Worm (Caenorhabditis elegans) whole organism, young adult: Measurements from ENCODE around the gene cutl-24.

Experiments
- B0261.1 ChIP-seq: sonication (generic microtip); optimal IDR thresholded peaks from 2 replicates; lab custom pipeline; 2016; ENCODE audit warnings: mild to moderate bottlenecking, missing genetic modification characterization, moderate library complexity, missing compliant biosample characterization
- D2030.7 ChIP-seq: fragments of 200-800 bp; sonication (Bioruptor generic); IDR thresholded peaks from 2 replicates; pipeline ENCODE4 v1.3.6; 2022; ENCODE audit warnings: missing genetic modification reagents, missing genetic modification characterization, missing compliant biosample characterization
- F22D6.2 ChIP-seq: sonication (generic microtip); optimal IDR thresholded peaks from 2 replicates; lab custom pipeline; 2016; ENCODE audit warnings: mild to moderate bottlenecking, missing genetic modification characterization, missing compliant biosample characterization
- F33H1.4 ChIP-seq: fragments of 200-800 bp; sonication (Bioruptor generic); IDR thresholded peaks from 2 replicates; pipeline ENCODE4 v1.3.6; 2022; ENCODE audit warnings: missing genetic modification reagents, missing genetic modification characterization, missing compliant biosample characterization
- F39B2.1 ChIP-seq: fragments of 200-800 bp; sonication (Bioruptor generic); IDR thresholded peaks from 2 replicates; pipeline ENCODE4 v1.3.6; 2022; ENCODE audit warnings: missing genetic modification reagents, missing genetic modification characterization, missing compliant biosample characterization
- F57A8.1 ChIP-seq: fragments of 200-800 bp; sonication (Bioruptor generic); optimal IDR thresholded peaks from 2 replicates; lab custom pipeline; 2018; ENCODE audit warnings: mild to moderate bottlenecking, missing genetic modification characterization, moderate library complexity, missing compliant biosample characterization
- Y53F4B.3 ChIP-seq: fragments of 200-800 bp; sonication (Bioruptor generic); IDR thresholded peaks from 2 replicates; pipeline ENCODE4 v1.3.6; 2022; ENCODE audit warnings: missing genetic modification reagents, missing genetic modification characterization, missing compliant biosample characterization
- Y53G8AR.9 ChIP-seq: fragments of 200-800 bp; sonication (Bioruptor generic); conservative IDR thresholded peaks from 2 replicates; pipeline ENCODE4 v1.3.6; 2022; ENCODE audit warnings: missing genetic modification reagents, missing genetic modification characterization, missing compliant biosample characterization
- Y67H2A.10 ChIP-seq: fragments of 200-800 bp; sonication (Bioruptor generic); conservative IDR thresholded peaks from 2 replicates; pipeline ENCODE4 v1.3.6; 2022; ENCODE audit warnings: missing genetic modification reagents, missing genetic modification characterization, missing compliant biosample characterization
- akir-1 ChIP-seq: fragments of 200-800 bp; sonication (Bioruptor generic); optimal IDR thresholded peaks from 2 replicates; lab custom pipeline; 2018; ENCODE audit warnings: mild to moderate bottlenecking, missing genetic modification characterization, moderate library complexity, missing compliant biosample characterization
- aptf-3 ChIP-seq: fragments of 200-800 bp; sonication (Bioruptor generic); IDR thresholded peaks from 2 replicates; pipeline ENCODE4 v1.3.6; 2022; ENCODE audit warnings: missing genetic modification characterization, missing compliant biosample characterization
- atf-7 ChIP-seq: sonication (generic microtip); optimal IDR thresholded peaks from 2 replicates; lab custom pipeline; 2017; ENCODE audit warnings: mild to moderate bottlenecking, missing genetic modification characterization, missing compliant biosample characterization
- attf-5 ChIP-seq: fragments of 200-800 bp; sonication (Bioruptor generic); optimal IDR thresholded peaks from 2 replicates; lab custom pipeline; 2018; ENCODE audit warnings: mild to moderate bottlenecking, missing genetic modification characterization, missing compliant biosample characterization
- ccch-3 ChIP-seq: fragments of 200-800 bp; sonication (Bioruptor generic); optimal IDR thresholded peaks from 2 replicates; lab custom pipeline; 2018; ENCODE audit warnings: mild to moderate bottlenecking, missing genetic modification characterization, missing compliant biosample characterization
- ceh-100 ChIP-seq: fragments of 200-800 bp; sonication (Bioruptor generic); IDR thresholded peaks from 2 replicates; pipeline ENCODE4 v1.3.6; 2022; ENCODE audit warnings: missing genetic modification reagents, missing genetic modification characterization, missing compliant biosample characterization
- dox-1 ChIP-seq: fragments of 200-800 bp; sonication (Bioruptor generic); IDR thresholded peaks from 2 replicates; pipeline ENCODE4 v1.3.6; 2022; ENCODE audit warnings: missing genetic modification reagents, missing genetic modification characterization, missing compliant biosample characterization
- egl-18 ChIP-seq: fragments of 200-800 bp; sonication (Bioruptor generic); IDR thresholded peaks from 2 replicates; pipeline ENCODE4 v1.3.6; 2022; ENCODE audit warnings: missing genetic modification reagents, missing genetic modification characterization, missing compliant biosample characterization
- egl-44 ChIP-seq: fragments of 200-800 bp; sonication (Bioruptor generic); IDR thresholded peaks from 2 replicates; pipeline ENCODE4 v1.3.6; 2022; ENCODE audit warnings: missing genetic modification reagents, missing genetic modification characterization, missing compliant biosample characterization
- hlh-12 ChIP-seq: sonication (generic microtip); optimal IDR thresholded peaks from 2 replicates; lab custom pipeline; 2016; ENCODE audit warnings: missing genetic modification characterization, missing compliant biosample characterization
- hlh-26 ChIP-seq: fragments of 200-800 bp; sonication (Bioruptor generic); conservative IDR thresholded peaks from 2 replicates; pipeline ENCODE4 v1.3.6; 2022; ENCODE audit warnings: missing genetic modification reagents, missing genetic modification characterization, missing compliant biosample characterization
- lin-54 ChIP-seq: fragments of 200-800 bp; sonication (Bioruptor generic); optimal IDR thresholded peaks from 2 replicates; lab custom pipeline; 2018; ENCODE audit warnings: mild to moderate bottlenecking, missing genetic modification characterization, missing compliant biosample characterization
- mcd-1 ChIP-seq: fragments of 200-800 bp; sonication (Bioruptor generic); IDR thresholded peaks from 2 replicates; pipeline ENCODE4 v1.3.6; 2022; ENCODE audit warnings: missing genetic modification reagents, missing genetic modification characterization, missing compliant biosample characterization
- mes-4 ChIP-seq: sonication (generic microtip); optimal IDR thresholded peaks from 2 replicates; lab custom pipeline; 2016; ENCODE audit warnings: missing genotype, missing genetic modification characterization, missing compliant biosample characterization
- nfya-2 ChIP-seq: fragments of 200-800 bp; sonication (Bioruptor generic); IDR thresholded peaks from 2 replicates; pipeline ENCODE4 v1.3.6; 2022; ENCODE audit warnings: missing genetic modification reagents, missing genetic modification characterization, missing compliant biosample characterization
- nhr-90 ChIP-seq: sonication (generic microtip); optimal IDR thresholded peaks from 2 replicates; lab custom pipeline; 2016; ENCODE audit warnings: missing genotype, mild to moderate bottlenecking, missing genetic modification characterization, missing compliant biosample characterization
- pha-4 ChIP-seq: fragments of 150-350 bp; sonication (generic microtip); optimal IDR thresholded peaks from 2 replicates; lab custom pipeline; 2014; ENCODE audit warnings: missing biosample characterization, missing genetic modification reagents, missing genetic modification characterization
- sea-2 ChIP-seq: fragments of 200-800 bp; sonication (Bioruptor generic); IDR thresholded peaks from 2 replicates; pipeline ENCODE4 v1.3.6; 2022; ENCODE audit warnings: missing genetic modification characterization, missing compliant biosample characterization
- snpc-1.1 ChIP-seq: sonication (generic microtip); optimal IDR thresholded peaks from 2 replicates; lab custom pipeline; 2017; ENCODE audit warnings: missing genetic modification characterization, mild to moderate bottlenecking, missing compliant biosample characterization, antibody characterized with exemption, moderate library complexity, missing genotype, missing genetic modification reagents; ENCODE audit not compliant: insufficient read depth
- snpc-4 ChIP-seq, 5 experiments: fragments of 150-350 bp in 1 of 5; sonication (generic microtip) in 4 of 5; optimal IDR thresholded peaks; 2 replicates each; lab custom pipeline; 2014 to 2018; ENCODE audit warnings: missing genetic modification characterization in 5 of 5, missing biosample characterization in 3 of 5, antibody characterized with exemption in 2 of 5, mild to moderate bottlenecking in 2 of 5, missing compliant biosample characterization in 2 of 5, missing genotype in 2 of 5, moderate library complexity in 2 of 5, missing genetic modification reagents in 1 of 5
- somi-1 ChIP-seq: fragments of 200-800 bp; sonication (Bioruptor generic); optimal IDR thresholded peaks from 2 replicates; lab custom pipeline; 2018; ENCODE audit warnings: mild to moderate bottlenecking, missing genetic modification characterization, missing compliant biosample characterization
- zim-3 ChIP-seq: sonication (generic microtip); optimal IDR thresholded peaks from 2 replicates; lab custom pipeline; 2017; ENCODE audit warnings: mild to moderate bottlenecking, missing genetic modification characterization, moderate library complexity, missing compliant biosample characterization
- ztf-28 ChIP-seq: fragments of 200-800 bp; sonication (Bioruptor generic); IDR thresholded peaks from 2 replicates; pipeline ENCODE4 v1.3.6; 2022; ENCODE audit warnings: missing genetic modification reagents, missing genetic modification characterization, missing compliant biosample characterization
- ztf-3 ChIP-seq: fragments of 200-800 bp; sonication (Bioruptor generic); optimal IDR thresholded peaks from 2 replicates; lab custom pipeline; 2018; ENCODE audit warnings: mild to moderate bottlenecking, missing genetic modification characterization, missing compliant biosample characterization

Gene cutl-24

ce11 chrIV:210591-210990 is 45.7 kb downstream of the cutl-24 start (continued):
- TF ChIP-seq F39B2.1 (GFP tag; lab: Robert Waterston, UW) (no peak), sea-2 (GFP tag; lab: Robert Waterston, UW) (no peak), F57A8.1 (GFP tag; lab: Kevin White, UChicago) (no peak), pha-4 (tag; lab: Kevin White, UChicago) (no peak), Y67H2A.10 (GFP tag; lab: Robert Waterston, UW) (no peak), hlh-26 (GFP tag; lab: Robert Waterston, UW) (no peak), egl-44 (GFP tag; lab: Robert Waterston, UW) (no peak), B0261.1 (tag; lab: Kevin White, UChicago) (no peak), F22D6.2 (tag; lab: Kevin White, UChicago) (no peak), lin-54 (peak; percentile 7), snpc-4 (GFP tag; optimal IDR thresholded peaks at IDR 0.05; lab: Kevin White, UChicago) (no peak), snpc-4 (tag; optimal IDR thresholded peaks at IDR 0.05; lab: Kevin White, UChicago) (no peak), atf-7 (peak; percentile 20), snpc-1.1 (tag; lab: Kevin White, UChicago) (no peak)

ce11 chrIV:215723-216122 is 50.8 kb downstream of the cutl-24 start:
- TF ChIP-seq dox-1 (GFP tag; lab: Robert Waterston, UW) (peak; percentile 79), zim-3 (tag; lab: Kevin White, UChicago) (peak; percentile 99), mcd-1 (0 out of 2 replicates have a peak, but pooled peaks have one; percentile 18), D2030.7 (GFP tag; lab: Robert Waterston, UW) (peak; percentile 44)

ce11 chrIV:218252-218651 is 53.4 kb downstream of the cutl-24 start, which contains the start of gene prdx-6:
prdx-6 (plus strand) TSS chrIV:218552.
- TF ChIP-seq aptf-3 (GFP tag; lab: Robert Waterston, UW) (no peak), hlh-26 (GFP tag; lab: Robert Waterston, UW) (no peak), Y53G8AR.9 (GFP tag; lab: Robert Waterston, UW) (no peak), ccch-3 (GFP tag; lab: Kevin White, UChicago) (no peak), ztf-28 (GFP tag; lab: Robert Waterston, UW) (no peak), hlh-12 (no peak), somi-1 (no peak), pha-4 (tag; lab: Kevin White, UChicago) (no peak), egl-18 (GFP tag; lab: Robert Waterston, UW) (no peak), mcd-1 (no peak), F57A8.1 (GFP tag; lab: Kevin White, UChicago) (no peak), F33H1.4 (GFP tag; lab: Robert Waterston, UW) (no peak), Y53F4B.3 (no peak), mes-4 (tag; lab: Kevin White, UChicago) (no peak), ceh-100 (GFP tag; lab: Robert Waterston, UW) (no peak), attf-5 (GFP tag; lab: Kevin White, UChicago) (no peak), akir-1 (no peak), ztf-3 (no peak), nhr-90 (tag; lab: Kevin White, UChicago) (no peak), nfya-2 (GFP tag; lab: Robert Waterston, UW) (no peak)
- TF ChIP-seq, all 124 proteins: peak for 0
